Worm (Caenorhabditis elegans) whole organism, L1 larva: ENCODE data around the gene disl-2.

Source experiments
- aly-2 ChIP-seq: fragments of 150-350 bp; optimal IDR thresholded peaks from 2 replicates; lab custom pipeline; 2014; ENCODE audit warnings: missing biosample characterization, missing genetic modification characterization
- egl-27 ChIP-seq, 2 experiments: fragments of 150-350 bp in 1 of 2; sonication (generic microtip); optimal IDR thresholded peaks; 3 replicates each; lab custom pipeline; 2017 to 2018; ENCODE audit warnings: missing biosample characterization in 2 of 2, missing genetic modification characterization in 2 of 2, missing genetic modification reagents in 2 of 2
- fos-1 ChIP-seq: fragments of 150-350 bp; optimal IDR thresholded peaks from 2 replicates; lab custom pipeline; 2014; ENCODE audit warnings: missing biosample characterization, missing genetic modification characterization
- irx-1 ChIP-seq: sonication (generic microtip); optimal IDR thresholded peaks from 2 replicates; lab custom pipeline; 2016; ENCODE audit warnings: missing genetic modification characterization, missing compliant biosample characterization
- nhr-76 ChIP-seq: sonication (generic microtip); optimal IDR thresholded peaks from 2 replicates; lab custom pipeline; 2017; ENCODE audit warnings: missing biosample characterization, missing genetic modification characterization
- skn-1 ChIP-seq: fragments of 150-350 bp; optimal IDR thresholded peaks from 2 replicates; lab custom pipeline; 2014; ENCODE audit warnings: missing biosample characterization, missing genetic modification characterization
- tbx-2 ChIP-seq: sonication (generic microtip); optimal IDR thresholded peaks from 2 replicates; lab custom pipeline; 2016; ENCODE audit warnings: missing genetic modification characterization, missing compliant biosample characterization

DNA sequence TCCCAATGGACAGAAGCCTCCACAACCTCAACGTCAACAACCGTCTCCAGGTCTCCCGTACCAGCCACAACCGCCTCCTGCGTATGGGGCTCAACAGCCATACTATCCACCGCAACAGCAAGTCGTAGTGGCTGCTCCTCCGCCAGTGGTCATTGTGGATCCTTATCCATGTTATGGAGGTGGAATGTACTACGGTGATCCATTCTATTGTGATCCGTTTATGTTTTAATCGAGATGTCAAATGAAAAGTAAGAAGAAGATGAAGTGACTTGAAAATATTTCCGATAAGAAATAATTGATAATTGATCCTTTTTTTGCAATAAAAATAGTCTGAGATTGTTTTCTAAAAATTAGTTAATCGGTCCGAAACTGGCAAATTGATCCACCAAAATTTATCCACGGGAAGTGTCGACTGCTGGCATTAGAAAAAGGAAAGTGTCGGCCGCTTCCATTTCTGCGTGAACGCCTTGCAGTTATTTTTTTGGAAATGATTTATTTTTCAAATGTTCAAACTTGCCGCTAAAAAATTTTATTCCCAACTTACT, 35.9 kb downstream of the disl-2 start, which contains the start of the genes R02F2.6 and R02F2.5:
- no peak for TF ChIP-seq egl-27 (tag; optimal IDR thresholded peaks at IDR 0.05; lab: Kevin White, UChicago)
- no peak for TF ChIP-seq fos-1 (tag; lab: Kevin White, UChicago)
- TF ChIP-seq aly-2 (tag; lab: Kevin White, UChicago), result no peak
- TF ChIP-seq tbx-2 (tag; lab: Kevin White, UChicago), result no peak
- TF ChIP-seq skn-1 (tag; lab: Kevin White, UChicago), result no peak
- no peak for TF ChIP-seq nhr-76
- no peak for TF ChIP-seq irx-1 (tag; lab: Kevin White, UChicago)
